Worm (Caenorhabditis elegans): ENCODE results near the gene sod-5.

The sod-5 gene

ce11 chrII:4417333-4417732 is at the start of gene sod-5:
sod-5 (plus strand) TSS chrII:4417633.
- TF ChIP-seq snpc-4 (tag; optimal IDR thresholded peaks at IDR 0.05): no peak
- no peak for TF ChIP-seq ztf-11 (tag; optimal IDR thresholded peaks at IDR 0.05)
- TF ChIP-seq nhr-76 (tag; optimal IDR thresholded peaks at IDR 0.05): no peak
- TF ChIP-seq lin-32 (GFP tag; optimal IDR thresholded peaks at IDR 0.05): no peak
- no peak for TF ChIP-seq drap-1 (GFP tag; optimal IDR thresholded peaks at IDR 0.05)
- TF ChIP-seq elt-1 (tag; optimal IDR thresholded peaks at IDR 0.05; ENCODE audit: borderline replicate concordance, insufficient read depth): no peak
- no peak for TF ChIP-seq pha-4 (tag; optimal IDR thresholded peaks at IDR 0.05)
- no peak for TF ChIP-seq lsy-2 (tag; optimal IDR thresholded peaks at IDR 0.05)
- no peak for TF ChIP-seq M03D4.4 (tag; optimal IDR thresholded peaks at IDR 0.05)
- TF ChIP-seq sem-2 (GFP tag; optimal IDR thresholded peaks at IDR 0.05): no peak
- no peak for TF ChIP-seq mep-1 (tag; optimal IDR thresholded peaks at IDR 0.05)
- no peak for TF ChIP-seq ceh-83 (GFP tag; optimal IDR thresholded peaks at IDR 0.05)
- no peak for TF ChIP-seq bed-3 (GFP tag; optimal IDR thresholded peaks at IDR 0.05)
- TF ChIP-seq ceh-43 (GFP tag; optimal IDR thresholded peaks at IDR 0.05): no peak
- TF ChIP-seq nhr-28 (tag; optimal IDR thresholded peaks at IDR 0.05): no peak
- no peak for TF ChIP-seq cnd-1 (tag; optimal IDR thresholded peaks at IDR 0.05)
- no peak for TF ChIP-seq hlh-1 (tag; optimal IDR thresholded peaks at IDR 0.05)
- TF ChIP-seq ces-1 (GFP tag; optimal IDR thresholded peaks at IDR 0.05): no peak
- TF ChIP-seq mab-5 (tag; optimal IDR thresholded peaks at IDR 0.05): no peak
- no peak for TF ChIP-seq ham-2 (GFP tag; optimal IDR thresholded peaks at IDR 0.05)

- TF ChIP-seq nhr-237 (tag; optimal IDR thresholded peaks at IDR 0.05) (no peak), flh-1 (GFP tag; optimal IDR thresholded peaks at IDR 0.05) (no peak), ces-1 (GFP tag; optimal IDR thresholded peaks at IDR 0.05) (no peak), cnd-1 (tag; optimal IDR thresholded peaks at IDR 0.05) (no peak), nhr-28 (tag; optimal IDR thresholded peaks at IDR 0.05) (no peak), pha-4 (tag; optimal IDR thresholded peaks at IDR 0.05) (no peak), ztf-11 (tag; optimal IDR thresholded peaks at IDR 0.05) (no peak), mls-2 (tag; optimal IDR thresholded peaks at IDR 0.05) (no peak), hlh-1 (tag; optimal IDR thresholded peaks at IDR 0.05) (no peak), unc-120 (tag; optimal IDR thresholded peaks at IDR 0.05; ENCODE audit: poor library complexity, severe bottlenecking) (no peak), elt-1 (tag; optimal IDR thresholded peaks at IDR 0.05; ENCODE audit: borderline replicate concordance, insufficient read depth) (no peak), zip-8 (tag; optimal IDR thresholded peaks at IDR 0.05) (no peak), drap-1 (GFP tag; optimal IDR thresholded peaks at IDR 0.05) (no peak)
These were observed 49.5 kb upstream of the sod-5 start, which contains the start of gene try-9 for ce11 chrII:4367923-4368322. try-9 (plus strand) TSS chrII:4368223.

ce11 chrII:4369715-4370114 is 47.7 kb upstream of the sod-5 start:
- TF ChIP-seq elt-3 (tag; optimal IDR thresholded peaks at IDR 0.05): no peak
- no peak for TF ChIP-seq flh-1 (GFP tag; optimal IDR thresholded peaks at IDR 0.05)
- TF ChIP-seq lin-32 (GFP tag; optimal IDR thresholded peaks at IDR 0.05): no peak
- no peak for TF ChIP-seq pha-4 (tag; optimal IDR thresholded peaks at IDR 0.05)
- no peak for TF ChIP-seq drap-1 (GFP tag; optimal IDR thresholded peaks at IDR 0.05)
- TF ChIP-seq hlh-1 (tag; optimal IDR thresholded peaks at IDR 0.05): no peak
- TF ChIP-seq cnd-1 (tag; optimal IDR thresholded peaks at IDR 0.05): no peak
- TF ChIP-seq sem-2 (GFP tag; optimal IDR thresholded peaks at IDR 0.05): no peak
- TF ChIP-seq nhr-2 (tag; optimal IDR thresholded peaks at IDR 0.05): no peak
- no peak for TF ChIP-seq nhr-237 (tag; optimal IDR thresholded peaks at IDR 0.05)
- TF ChIP-seq blmp-1 (tag; optimal IDR thresholded peaks at IDR 0.05): no peak
- TF ChIP-seq nhr-12 (tag; optimal IDR thresholded peaks at IDR 0.05): no peak
- no peak for TF ChIP-seq mep-1 (tag; optimal IDR thresholded peaks at IDR 0.05)
- TF ChIP-seq tbx-8 (GFP tag; optimal IDR thresholded peaks at IDR 0.05): no peak

ce11 chrII:4370842-4371241 is 46.6 kb upstream of the sod-5 start:
- TF ChIP-seq sem-2 (GFP tag; optimal IDR thresholded peaks at IDR 0.05) (no peak), ceh-83 (GFP tag; optimal IDR thresholded peaks at IDR 0.05) (no peak), lsy-2 (tag; optimal IDR thresholded peaks at IDR 0.05) (no peak), ham-2 (GFP tag; optimal IDR thresholded peaks at IDR 0.05) (no peak), zip-8 (tag; optimal IDR thresholded peaks at IDR 0.05) (no peak), mab-5 (tag; optimal IDR thresholded peaks at IDR 0.05) (no peak), elt-1 (tag; optimal IDR thresholded peaks at IDR 0.05; ENCODE audit: borderline replicate concordance, insufficient read depth) (no peak), nhr-237 (tag; optimal IDR thresholded peaks at IDR 0.05) (no peak), hlh-1 (tag; optimal IDR thresholded peaks at IDR 0.05) (no peak), blmp-1 (tag; optimal IDR thresholded peaks at IDR 0.05) (no peak), lin-32 (GFP tag; optimal IDR thresholded peaks at IDR 0.05) (no peak)

- TF ChIP-seq nhr-76 (tag; optimal IDR thresholded peaks at IDR 0.05) (no peak), ceh-39 (tag; optimal IDR thresholded peaks at IDR 0.05) (no peak)
These were observed 45.0 kb upstream of the sod-5 start, which contains the start of gene paic-1 for ce11 chrII:4372406-4372805. paic-1 (minus strand) TSS chrII:4372525.
